Fruit fly (Drosophila melanogaster) whole organism, embryonic: Measurements from ENCODE around the gene CG18765.

ENCODE experiments used
- Bgb ChIP-seq: fragments of 200-800 bp; sonication (Bioruptor generic); IDR thresholded peaks from 2 replicates; pipeline ENCODE4 v1.3.6; 2022; ENCODE audit warnings: missing biosample characterization, missing genetic modification characterization; ENCODE audit not compliant: partially characterized antibody
- CG11456 ChIP-seq: fragments of 200-800 bp; sonication (Bioruptor generic); IDR thresholded peaks from 3 replicates; pipeline ENCODE4 v1.3.6; 2022; ENCODE audit warnings: missing biosample characterization, missing genetic modification characterization
- CG11695 ChIP-seq: fragments of 200-800 bp; sonication (Bioruptor generic); IDR thresholded peaks from 3 replicates; pipeline ENCODE4 v1.3.6; 2022; ENCODE audit warnings: missing biosample characterization, missing genetic modification characterization
- CG14014 ChIP-seq: fragments of 200-800 bp; sonication (Bioruptor generic); IDR thresholded peaks from 2 replicates; pipeline ENCODE4 v1.3.6; 2022; ENCODE audit warnings: missing biosample characterization, missing genetic modification characterization
- CG14667 ChIP-seq: fragments of 200-800 bp; sonication (Bioruptor generic); IDR thresholded peaks from 2 replicates; pipeline ENCODE4 v1.3.6; 2022; ENCODE audit warnings: missing biosample characterization, missing genetic modification characterization
- CG1602 ChIP-seq: fragments of 200-800 bp; sonication (Bioruptor generic); optimal IDR thresholded peaks from 3 replicates; lab custom pipeline; 2016; ENCODE audit warnings: missing biosample characterization, missing genetic modification characterization
- CG16779 ChIP-seq: fragments of 200-800 bp; sonication (Bioruptor generic); IDR thresholded peaks from 2 replicates; pipeline ENCODE4 v1.3.6; 2022; ENCODE audit warnings: missing biosample characterization, missing genetic modification characterization
- CG16863 ChIP-seq: fragments of 200-800 bp; sonication (Bioruptor generic); optimal IDR thresholded peaks from 3 replicates; lab custom pipeline; 2016; ENCODE audit warnings: missing biosample characterization, missing genetic modification characterization
- CG17829 ChIP-seq: fragments of 200-800 bp; optimal IDR thresholded peaks from 2 replicates; lab custom pipeline; 2019; ENCODE audit warnings: missing biosample characterization, mild to moderate bottlenecking, missing genetic modification characterization, moderate library complexity
- CG18476 ChIP-seq: fragments of 200-800 bp; sonication (Bioruptor generic); optimal IDR thresholded peaks from 2 replicates; lab custom pipeline; 2016; ENCODE audit warnings: missing biosample characterization, mild to moderate bottlenecking, missing genetic modification characterization
- CG3407 ChIP-seq: fragments of 200-800 bp; sonication (Bioruptor generic); optimal IDR thresholded peaks from 2 replicates; lab custom pipeline; 2018; ENCODE audit warnings: missing biosample characterization, mild to moderate bottlenecking, missing genetic modification characterization
- CG4820 ChIP-seq: fragments of 200-800 bp; sonication (Bioruptor generic); optimal IDR thresholded peaks from 3 replicates; lab custom pipeline; 2016; ENCODE audit warnings: missing biosample characterization, missing genetic modification characterization
- CG8765 ChIP-seq: fragments of 200-800 bp; sonication (Bioruptor generic); IDR thresholded peaks from 2 replicates; pipeline ENCODE4 v1.3.6; 2022; ENCODE audit warnings: missing biosample characterization, missing genetic modification characterization
- CG9215 ChIP-seq: fragments of 200-800 bp; sonication (Bioruptor generic); IDR thresholded peaks from 2 replicates; pipeline ENCODE4 v1.3.6; 2022; ENCODE audit warnings: missing biosample characterization, missing genetic modification characterization
- CG9797 ChIP-seq: fragments of 200-800 bp; sonication (Bioruptor generic); optimal IDR thresholded peaks from 3 replicates; lab custom pipeline; 2018; ENCODE audit warnings: missing biosample characterization, mild to moderate bottlenecking, missing genetic modification characterization
- CG9932 ChIP-seq: fragments of 200-800 bp; sonication (Bioruptor generic); IDR thresholded peaks from 2 replicates; pipeline ENCODE4 v1.3.6; 2022; ENCODE audit warnings: missing biosample characterization, missing genetic modification characterization
- D19A ChIP-seq: fragments of 200-800 bp; optimal IDR thresholded peaks from 3 replicates; lab custom pipeline; 2019; ENCODE audit warnings: missing biosample characterization, mild to moderate bottlenecking, missing genetic modification characterization, moderate library complexity
- Dad ChIP-seq: fragments of 200-800 bp; sonication (Bioruptor generic); optimal IDR thresholded peaks from 3 replicates; lab custom pipeline; 2016; ENCODE audit warnings: missing biosample characterization, missing genetic modification characterization
- Dip3 ChIP-seq: fragments of 200-800 bp; sonication (Bioruptor generic); optimal IDR thresholded peaks from 3 replicates; lab custom pipeline; 2016; ENCODE audit warnings: missing biosample characterization, missing genetic modification characterization
- Ets97D ChIP-seq: fragments of 200-800 bp; sonication (Bioruptor generic); optimal IDR thresholded peaks from 3 replicates; lab custom pipeline; 2016; ENCODE audit warnings: missing biosample characterization, missing genetic modification characterization
- Fer1 ChIP-seq: fragments of 200-800 bp; sonication (Bioruptor generic); optimal IDR thresholded peaks from 2 replicates; lab custom pipeline; 2017; ENCODE audit warnings: missing biosample characterization, mild to moderate bottlenecking, missing genetic modification characterization
- HmgZ ChIP-seq: fragments of 200-800 bp; sonication (Bioruptor generic); optimal IDR thresholded peaks from 2 replicates; lab custom pipeline; 2018; ENCODE audit warnings: missing biosample characterization, mild to moderate bottlenecking, missing genetic modification characterization
- Lhr ChIP-seq: fragments of 200-800 bp; sonication (Bioruptor generic); optimal IDR thresholded peaks from 3 replicates; lab custom pipeline; 2017; ENCODE audit warnings: mild to moderate bottlenecking, missing biosample characterization, missing genetic modification reagents, missing genetic modification characterization
- MTF-1 ChIP-seq: fragments of 200-800 bp; sonication (Bioruptor generic); optimal IDR thresholded peaks from 2 replicates; lab custom pipeline; 2018; ENCODE audit warnings: missing biosample characterization, mild to moderate bottlenecking, missing genetic modification characterization, borderline replicate concordance
- Myb ChIP-seq: fragments of 200-800 bp; sonication (Bioruptor generic); optimal IDR thresholded peaks from 2 replicates; lab custom pipeline; 2016; ENCODE audit warnings: missing biosample characterization, missing genetic modification characterization
- NFAT ChIP-seq: fragments of 200-800 bp; sonication (Bioruptor generic); IDR thresholded peaks from 2 replicates; pipeline ENCODE4 v1.3.6; 2022; ENCODE audit warnings: missing biosample characterization, missing genetic modification characterization
- Nf-YB ChIP-seq: fragments of 200-800 bp; sonication (Bioruptor generic); optimal IDR thresholded peaks from 3 replicates; lab custom pipeline; 2019; ENCODE audit warnings: missing biosample characterization, mild to moderate bottlenecking, missing genetic modification characterization, moderate library complexity
- Poxn ChIP-seq: fragments of 200-800 bp; sonication (Bioruptor generic); IDR thresholded peaks from 2 replicates; pipeline ENCODE4 v1.3.6; 2022; ENCODE audit warnings: missing biosample characterization, missing genetic modification characterization
- Side ChIP-seq: fragments of 200-800 bp; sonication (Bioruptor generic); optimal IDR thresholded peaks from 2 replicates; lab custom pipeline; 2016; ENCODE audit warnings: missing biosample characterization, missing genetic modification characterization
- Sox102F ChIP-seq: fragments of 200-800 bp; sonication (Bioruptor generic); optimal IDR thresholded peaks from 2 replicates; lab custom pipeline; 2018; ENCODE audit warnings: missing biosample characterization, mild to moderate bottlenecking, missing genetic modification characterization, moderate library complexity
- Ssrp ChIP-seq: fragments of 200-800 bp; sonication (Bioruptor generic); optimal IDR thresholded peaks from 2 replicates; lab custom pipeline; 2018; ENCODE audit warnings: missing biosample characterization, mild to moderate bottlenecking, missing genetic modification characterization, moderate library complexity
- Stat92E ChIP-seq, 3 experiments: fragments of >200 bp in 2 of 3; fragments of 200-800 bp in 1 of 3; sonication (Bioruptor generic) in 1 of 3; optimal IDR thresholded peaks; 2 replicates each; lab custom pipeline; 2017 to 2019; ENCODE audit warnings: missing biosample characterization in 3 of 3, missing genetic modification characterization in 3 of 3, mild to moderate bottlenecking in 1 of 3, moderate library complexity in 1 of 3
- Trl ChIP-seq, 3 experiments: fragments of >200 bp in 2 of 3; fragments of 200-800 bp in 1 of 3; sonication (Bioruptor generic) in 1 of 3; optimal IDR thresholded peaks; 2 replicates in 1 of 3; 3 replicates in 2 of 3; lab custom pipeline; 2016 to 2017; ENCODE audit warnings: missing biosample characterization in 1 of 3, missing genetic modification characterization in 1 of 3
- Xrp1 ChIP-seq: fragments of 200-800 bp; sonication (Bioruptor generic); IDR thresholded peaks from 2 replicates; pipeline ENCODE4 v1.3.6; 2022; ENCODE audit warnings: missing biosample characterization, missing genetic modification characterization
- cg ChIP-seq: fragments of 200-800 bp; sonication (Bioruptor generic); optimal IDR thresholded peaks from 3 replicates; lab custom pipeline; 2019; ENCODE audit warnings: missing biosample characterization, mild to moderate bottlenecking, missing genetic modification characterization, moderate library complexity
- ci ChIP-seq: fragments of 200-800 bp; sonication (Bioruptor generic); IDR thresholded peaks from 3 replicates; pipeline ENCODE4 v1.3.6; 2022; ENCODE audit warnings: missing biosample characterization, missing genetic modification characterization
- dimm ChIP-seq: fragments of 200-800 bp; sonication (Bioruptor generic); IDR thresholded peaks from 2 replicates; pipeline ENCODE4 v1.3.6; 2022; ENCODE audit warnings: missing biosample characterization, missing genetic modification characterization
- dmrt11E ChIP-seq: fragments of 200-800 bp; sonication (Bioruptor generic); optimal IDR thresholded peaks from 3 replicates; lab custom pipeline; 2018; ENCODE audit warnings: missing biosample characterization, mild to moderate bottlenecking, missing genetic modification characterization, moderate library complexity
- ems ChIP-seq: fragments of 200-800 bp; sonication (Bioruptor generic); optimal IDR thresholded peaks from 3 replicates; lab custom pipeline; 2016; ENCODE audit warnings: missing biosample characterization, missing genetic modification characterization
- gem ChIP-seq: fragments of 200-800 bp; sonication (Bioruptor generic); optimal IDR thresholded peaks from 2 replicates; lab custom pipeline; 2019; ENCODE audit warnings: missing biosample characterization, mild to moderate bottlenecking, missing genetic modification characterization, moderate library complexity
- ind ChIP-seq: fragments of 200-800 bp; sonication (Bioruptor generic); optimal IDR thresholded peaks from 3 replicates; lab custom pipeline; 2016; ENCODE audit warnings: missing biosample characterization, missing genetic modification characterization
- insv ChIP-seq, 2 experiments: fragments of 200-800 bp; sonication (Bioruptor generic); optimal IDR thresholded peaks; 3 replicates each; lab custom pipeline; 2016 to 2018; ENCODE audit warnings: missing biosample characterization in 2 of 2, missing genetic modification characterization in 2 of 2
- lmd ChIP-seq: fragments of 200-800 bp; sonication (Bioruptor generic); IDR thresholded peaks from 2 replicates; pipeline ENCODE4 v1.3.6; 2022; ENCODE audit warnings: missing biosample characterization, missing genetic modification characterization
- repo ChIP-seq: fragments of 200-800 bp; sonication (Bioruptor generic); optimal IDR thresholded peaks from 2 replicates; lab custom pipeline; 2016; ENCODE audit warnings: missing biosample characterization, missing genetic modification characterization
- sens ChIP-seq: fragments of 200-800 bp; sonication (Bioruptor generic); peaks from one replicate; lab custom pipeline; 2016; ENCODE audit warnings: missing biosample characterization, missing genetic modification characterization
- shn ChIP-seq: fragments of 200-800 bp; sonication (Bioruptor generic); optimal IDR thresholded peaks from 3 replicates; lab custom pipeline; 2016; ENCODE audit warnings: missing biosample characterization, missing genetic modification characterization
- sr ChIP-seq: fragments of 200-800 bp; sonication (Bioruptor generic); IDR thresholded peaks from 3 replicates; pipeline ENCODE4 v1.3.6; 2022; ENCODE audit warnings: missing biosample characterization, missing genetic modification characterization
- tx ChIP-seq: fragments of 200-800 bp; sonication (Bioruptor generic); optimal IDR thresholded peaks from 2 replicates; lab custom pipeline; 2016; ENCODE audit warnings: missing biosample characterization, missing genetic modification characterization
- wdn ChIP-seq: fragments of 200-800 bp; sonication (Bioruptor generic); IDR thresholded peaks from 2 replicates; pipeline ENCODE4 v1.3.6; 2022; ENCODE audit warnings: missing biosample characterization, missing genetic modification characterization
- zen ChIP-seq: fragments of 200-800 bp; sonication (Bioruptor generic); optimal IDR thresholded peaks from 3 replicates; lab custom pipeline; 2018; ENCODE audit warnings: missing biosample characterization, mild to moderate bottlenecking, missing genetic modification characterization, moderate library complexity

The CG18765 gene

dm6 chr3R:11673955-11674663 is 17.5 kb downstream of the CG18765 start, which contains the start of gene CG14715 (continued):
- TF ChIP-seq insv (GFP tag; optimal IDR thresholded peaks at IDR 0.05; lab: Kevin White, UChicago) (no peak), CG14014 (GFP tag; lab: Robert Waterston, UW) (peak; percentile 13; the same call in 1 of the 2 replicates), D19A (no peak), Dip3 (peak; percentile 40), CG8765 (GFP tag; lab: Robert Waterston, UW) (no peak), Ssrp (tag; lab: Kevin White, UChicago) (peak; percentile 47), CG17829 (tag; lab: Kevin White, UChicago) (peak; percentile 28), Bgb (GFP tag; lab: Robert Waterston, UW) (0 out of 2 replicates have a peak, but pooled peaks have one; percentile 28), wdn (GFP tag; lab: Robert Waterston, UW) (no peak), HmgZ (tag; lab: Kevin White, UChicago) (peak; percentile 67), CG3407 (GFP tag; lab: Kevin White, UChicago) (no peak), CG14667 (GFP tag; lab: Robert Waterston, UW) (0 out of 2 replicates have a peak, but pooled peaks have one; percentile 7), gem (tag; lab: Kevin White, UChicago) (peak; percentile 72), ci (GFP tag; lab: Robert Waterston, UW) (no peak), Nf-YB (GFP tag; lab: Kevin White, UChicago) (peak; percentile 8), Lhr (GFP tag; lab: Kevin White, UChicago) (peak; percentile 89), ems (GFP tag; lab: Kevin White, UChicago) (no peak), shn (GFP tag; lab: Kevin White, UChicago) (peak; percentile 48), Xrp1 (peak; percentile 56; the same call in 1 of the 2 replicates), Sox102F (peak; percentile 51), zen (peak; percentile 18), Ets97D (GFP tag; lab: Kevin White, UChicago) (peak; percentile 53), ind (GFP tag; lab: Kevin White, UChicago) (peak; percentile 44), CG9215 (GFP tag; lab: Robert Waterston, UW) (no peak), sr (GFP tag; lab: Robert Waterston, UW) (no peak), repo (GFP tag; lab: Kevin White, UChicago) (no peak), dimm (no peak), Myb (GFP tag; lab: Kevin White, UChicago) (peak; percentile 28), CG4820 (GFP tag; lab: Kevin White, UChicago) (peak; percentile 19), NFAT (GFP tag; lab: Robert Waterston, UW) (no peak), Stat92E (GFP tag; optimal IDR thresholded peaks at IDR 0.05; lab: Kevin White, UChicago) (no peak), Trl (optimal IDR thresholded peaks at IDR 0.05; lab: Kevin White, UChicago) (no peak), Trl (GFP tag; optimal IDR thresholded peaks at IDR 0.05; lab: Kevin White, UChicago) (no peak), CG9797 (GFP tag; lab: Kevin White, UChicago) (peak; percentile 80), dmrt11E (peak; percentile 35), tx (GFP tag; lab: Kevin White, UChicago) (peak; percentile 19), CG11695 (GFP tag; lab: Robert Waterston, UW) (0 out of 3 replicates have a peak, but pooled peaks have one; percentile 15), Poxn (GFP tag; lab: Robert Waterston, UW) (no peak), sens (GFP tag; lab: Kevin White, UChicago) (peak; percentile 87), CG16863 (GFP tag; lab: Kevin White, UChicago) (peak; percentile 7), CG16779 (GFP tag; lab: Robert Waterston, UW) (no peak), Side (GFP tag; lab: Kevin White, UChicago) (peak; percentile 39), lmd (GFP tag; lab: Robert Waterston, UW) (peak; percentile 49; the same call in 1 of the 2 replicates), MTF-1 (GFP tag; lab: Kevin White, UChicago) (no peak), CG18476 (GFP tag; lab: Kevin White, UChicago) (peak; percentile 77), Fer1 (GFP tag; lab: Kevin White, UChicago) (peak; percentile 7), CG11456 (GFP tag; lab: Robert Waterston, UW) (no peak), Dad (GFP tag; lab: Kevin White, UChicago) (peak; percentile 29), cg (no peak), CG1602 (peak; percentile 33), CG9932 (GFP tag; lab: Robert Waterston, UW) (peak; percentile 40; the same call in 1 of the 2 replicates)
